Worm (Caenorhabditis elegans): ENCODE data around the gene nhr-78.

ce11 chrIV:4318056-4318455, 40.4 kb upstream of the nhr-78 start:
- no peak for TF ChIP-seq lin-39 (tag; optimal IDR thresholded peaks at IDR 0.05)
- TF ChIP-seq nhr-76 (tag; optimal IDR thresholded peaks at IDR 0.05), result no peak
- TF ChIP-seq unc-130 (GFP tag; optimal IDR thresholded peaks at IDR 0.05), result no peak
- no peak for TF ChIP-seq jun-1 (tag; optimal IDR thresholded peaks at IDR 0.05)
